Fruit fly (Drosophila melanogaster) whole organism, embryonic: ENCODE measurements around the gene prt.

Source experiments
- BtbVII ChIP-seq: fragments of 200-800 bp; sonication (Bioruptor generic); optimal IDR thresholded peaks from 3 replicates; lab custom pipeline; 2017; ENCODE audit warnings: missing biosample characterization, mild to moderate bottlenecking, missing genetic modification characterization
- Fer1 ChIP-seq: fragments of 200-800 bp; sonication (Bioruptor generic); optimal IDR thresholded peaks from 2 replicates; lab custom pipeline; 2017; ENCODE audit warnings: missing biosample characterization, mild to moderate bottlenecking, missing genetic modification characterization
- dmrt99B ChIP-seq: fragments of 200-800 bp; sonication (Bioruptor generic); optimal IDR thresholded peaks from 2 replicates; lab custom pipeline; 2018; ENCODE audit warnings: missing biosample characterization, mild to moderate bottlenecking, missing genetic modification characterization, moderate library complexity

DNA sequence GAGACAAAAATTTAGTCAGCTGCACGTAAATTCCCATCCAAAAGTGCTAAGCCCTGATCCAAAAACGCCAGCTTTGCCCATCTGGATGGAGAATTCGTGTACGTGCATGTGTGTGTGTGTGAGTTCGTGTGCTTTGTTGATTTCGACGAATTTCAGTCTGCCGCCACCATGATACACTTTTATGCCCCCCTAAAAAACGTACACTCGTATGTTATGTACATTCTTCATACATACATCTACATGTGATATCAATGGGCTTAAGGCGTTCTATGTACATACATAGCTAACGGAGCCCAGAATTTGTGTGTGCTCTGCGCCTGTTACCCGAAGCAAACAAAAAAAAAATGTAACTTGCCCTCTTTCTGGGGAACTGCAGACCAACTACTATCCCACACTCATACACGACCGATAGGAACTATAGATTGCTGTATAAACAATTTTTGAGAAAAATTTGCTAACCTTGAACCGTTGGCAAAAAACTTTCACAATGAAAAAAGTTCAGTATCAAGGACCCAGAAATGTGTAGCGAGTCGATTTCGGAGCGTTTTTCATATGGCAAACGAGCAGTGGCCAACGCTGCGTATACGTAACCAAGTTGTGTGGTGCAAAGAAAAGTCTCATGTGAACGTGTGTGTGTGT is 27.0 kb upstream of the prt start:
- TF ChIP-seq dmrt99B (tag; lab: Kevin White, UChicago) (no peak), BtbVII (GFP tag; lab: Kevin White, UChicago) (peak; percentile 50), Fer1 (GFP tag; lab: Kevin White, UChicago) (peak; percentile 60)
